Fruit fly (Drosophila melanogaster) whole organism, embryonic: ENCODE results near the gene kirre.

Source experiments
- Ada2b ChIP-seq: fragments of 200-800 bp; sonication (Bioruptor generic); IDR thresholded peaks from 2 replicates; pipeline ENCODE4 v1.3.6; 2022; ENCODE audit warnings: missing biosample characterization, missing genetic modification characterization
- Asciz ChIP-seq: fragments of 200-800 bp; sonication (Bioruptor generic); optimal IDR thresholded peaks from 2 replicates; lab custom pipeline; 2017; ENCODE audit warnings: missing biosample characterization, mild to moderate bottlenecking, missing genetic modification characterization, missing genetic modification reagents
- B-H2 ChIP-seq: fragments of 200-800 bp; sonication (Bioruptor generic); optimal IDR thresholded peaks from 2 replicates; lab custom pipeline; 2018; ENCODE audit warnings: missing biosample characterization, mild to moderate bottlenecking, missing genetic modification characterization
- CG1529 ChIP-seq: fragments of 200-800 bp; sonication (Bioruptor generic); optimal IDR thresholded peaks from 3 replicates; lab custom pipeline; 2018; ENCODE audit warnings: missing biosample characterization, missing genetic modification characterization
- CG17186 ChIP-seq: fragments of 200-800 bp; sonication (Bioruptor generic); optimal IDR thresholded peaks from 3 replicates; lab custom pipeline; 2017; ENCODE audit warnings: missing biosample characterization, missing genetic modification reagents, missing genetic modification characterization
- CG2120 ChIP-seq: fragments of 200-800 bp; sonication (Bioruptor generic); optimal IDR thresholded peaks from 3 replicates; lab custom pipeline; 2016; ENCODE audit warnings: missing biosample characterization, missing genetic modification characterization
- CG2199 ChIP-seq: fragments of 200-800 bp; sonication (Bioruptor generic); IDR thresholded peaks from 3 replicates; pipeline ENCODE4 v1.3.6; 2022; ENCODE audit warnings: missing biosample characterization, missing genetic modification characterization
- CG3281 ChIP-seq: fragments of 200-800 bp; sonication (Bioruptor generic); optimal IDR thresholded peaks from 3 replicates; lab custom pipeline; 2017; ENCODE audit warnings: missing biosample characterization, mild to moderate bottlenecking, missing genetic modification characterization
- CG34224 ChIP-seq: fragments of 200-800 bp; sonication (Bioruptor generic); IDR thresholded peaks from 3 replicates; pipeline ENCODE4 v1.3.6; 2022; ENCODE audit warnings: missing biosample characterization, missing genetic modification characterization; ENCODE audit not compliant: partially characterized antibody
- CG8388 ChIP-seq: fragments of 200-800 bp; sonication (Bioruptor generic); optimal IDR thresholded peaks from 2 replicates; lab custom pipeline; 2019; ENCODE audit warnings: missing biosample characterization, mild to moderate bottlenecking, missing genetic modification characterization, moderate library complexity
- CG8944 ChIP-seq: fragments of 200-800 bp; sonication (Bioruptor generic); optimal IDR thresholded peaks from 3 replicates; lab custom pipeline; 2016; ENCODE audit warnings: missing biosample characterization, missing genetic modification characterization
- Chrac-16 ChIP-seq: fragments of 200-800 bp; sonication (Bioruptor generic); optimal IDR thresholded peaks from 3 replicates; lab custom pipeline; 2016; ENCODE audit warnings: missing biosample characterization, missing genetic modification characterization
- HHEX ChIP-seq: fragments of 200-800 bp; sonication (Bioruptor generic); optimal IDR thresholded peaks from 3 replicates; lab custom pipeline; 2017; ENCODE audit warnings: missing biosample characterization, mild to moderate bottlenecking, missing genetic modification characterization, missing genetic modification reagents
- Jarid2 ChIP-seq: fragments of 200-800 bp; sonication (Bioruptor generic); optimal IDR thresholded peaks from 3 replicates; lab custom pipeline; 2017; ENCODE audit warnings: mild to moderate bottlenecking, missing biosample characterization, missing genetic modification reagents, missing genetic modification characterization
- NC2α ChIP-seq: fragments of 200-800 bp; sonication (Bioruptor generic); optimal IDR thresholded peaks from 2 replicates; lab custom pipeline; 2016; ENCODE audit warnings: missing biosample characterization, missing genetic modification characterization
- PHDP ChIP-seq: fragments of 200-800 bp; sonication (Bioruptor generic); optimal IDR thresholded peaks from 3 replicates; lab custom pipeline; 2018; ENCODE audit warnings: missing biosample characterization, mild to moderate bottlenecking, missing genetic modification characterization, moderate library complexity
- Pdp1 ChIP-seq, 2 experiments: fragments of 200-800 bp; sonication (Bioruptor generic); optimal IDR thresholded peaks; 3 replicates each; lab custom pipeline; 2016; ENCODE audit warnings: missing biosample characterization in 2 of 2, missing genetic modification characterization in 2 of 2, mild to moderate bottlenecking in 1 of 2, moderate library complexity in 1 of 2
- Sin3A ChIP-seq: fragments of >200 bp; optimal IDR thresholded peaks from 2 replicates; lab custom pipeline; 2018
- Ssrp ChIP-seq: fragments of 200-800 bp; sonication (Bioruptor generic); optimal IDR thresholded peaks from 2 replicates; lab custom pipeline; 2018; ENCODE audit warnings: missing biosample characterization, mild to moderate bottlenecking, missing genetic modification characterization, moderate library complexity
- Trl ChIP-seq, 3 experiments: fragments of >200 bp in 2 of 3; fragments of 200-800 bp in 1 of 3; sonication (Bioruptor generic) in 1 of 3; optimal IDR thresholded peaks; 2 replicates in 1 of 3; 3 replicates in 2 of 3; lab custom pipeline; 2016 to 2017; ENCODE audit warnings: missing biosample characterization in 1 of 3, missing genetic modification characterization in 1 of 3
- az2 ChIP-seq: fragments of 200-800 bp; sonication (Bioruptor generic); optimal IDR thresholded peaks from 3 replicates; lab custom pipeline; 2016; ENCODE audit warnings: missing biosample characterization, missing genetic modification characterization
- bowl ChIP-seq: fragments of 200-800 bp; sonication (Bioruptor generic); IDR thresholded peaks from 2 replicates; pipeline ENCODE4 v1.3.6; 2022; ENCODE audit warnings: missing biosample characterization, missing genetic modification characterization
- cas ChIP-seq: fragments of 200-800 bp; sonication (Bioruptor generic); IDR thresholded peaks from 2 replicates; pipeline ENCODE4 v1.3.6; 2022; ENCODE audit warnings: missing biosample characterization, missing genetic modification characterization
- dati ChIP-seq: fragments of 200-800 bp; sonication (Bioruptor generic); IDR thresholded peaks from 2 replicates; pipeline ENCODE4 v1.3.6; 2022; ENCODE audit warnings: missing biosample characterization, missing genetic modification characterization
- gem ChIP-seq: fragments of 200-800 bp; sonication (Bioruptor generic); optimal IDR thresholded peaks from 2 replicates; lab custom pipeline; 2019; ENCODE audit warnings: missing biosample characterization, mild to moderate bottlenecking, missing genetic modification characterization, moderate library complexity
- her ChIP-seq: fragments of 200-800 bp; sonication (Bioruptor generic); optimal IDR thresholded peaks from 2 replicates; lab custom pipeline; 2016; ENCODE audit warnings: missing biosample characterization, missing genetic modification characterization
- kay ChIP-seq: fragments of 200-800 bp; sonication (Bioruptor generic); optimal IDR thresholded peaks from 2 replicates; lab custom pipeline; 2016; ENCODE audit warnings: missing biosample characterization, missing genetic modification characterization
- nau ChIP-seq: fragments of 200-800 bp; sonication (Bioruptor generic); optimal IDR thresholded peaks from 3 replicates; lab custom pipeline; 2017; ENCODE audit warnings: missing biosample characterization, mild to moderate bottlenecking, missing genetic modification characterization, missing genetic modification reagents
- prd ChIP-seq, 3 experiments: fragments of >200 bp in 2 of 3; fragments of 200-800 bp in 1 of 3; sonication (Bioruptor generic) in 1 of 3; optimal IDR thresholded peaks in 2 of 3; IDR thresholded peaks in 1 of 3; 2 replicates in 2 of 3; 3 replicates in 1 of 3; pipeline versions ENCODE4 v1.3.6 to Lab custom; 2017 to 2022; ENCODE audit warnings: missing biosample characterization in 1 of 3, missing genetic modification characterization in 1 of 3
- scrt ChIP-seq: fragments of 200-800 bp; sonication (Bioruptor generic); optimal IDR thresholded peaks from 2 replicates; lab custom pipeline; 2018; ENCODE audit warnings: missing biosample characterization, mild to moderate bottlenecking, missing genetic modification characterization, moderate library complexity
- ssp ChIP-seq: fragments of 200-800 bp; sonication (Bioruptor generic); IDR thresholded peaks from 2 replicates; pipeline ENCODE4 v1.3.6; 2022; ENCODE audit warnings: missing biosample characterization, missing genetic modification characterization
- stwl ChIP-seq: fragments of 200-800 bp; sonication (Bioruptor generic); optimal IDR thresholded peaks from 3 replicates; lab custom pipeline; 2018; ENCODE audit warnings: missing biosample characterization, mild to moderate bottlenecking, missing genetic modification characterization, moderate library complexity
- tgo ChIP-seq: fragments of 200-800 bp; sonication (Bioruptor generic); IDR thresholded peaks from 3 replicates; pipeline ENCODE4 v1.3.6; 2022; ENCODE audit warnings: missing biosample characterization, missing genetic modification characterization
- toy ChIP-seq: fragments of 200-800 bp; sonication (Bioruptor generic); IDR thresholded peaks from 2 replicates; pipeline ENCODE4 v1.3.6; 2022; ENCODE audit warnings: missing biosample characterization, missing genetic modification characterization
- zen ChIP-seq: fragments of 200-800 bp; sonication (Bioruptor generic); optimal IDR thresholded peaks from 3 replicates; lab custom pipeline; 2018; ENCODE audit warnings: missing biosample characterization, mild to moderate bottlenecking, missing genetic modification characterization, moderate library complexity

Gene kirre

DNA sequence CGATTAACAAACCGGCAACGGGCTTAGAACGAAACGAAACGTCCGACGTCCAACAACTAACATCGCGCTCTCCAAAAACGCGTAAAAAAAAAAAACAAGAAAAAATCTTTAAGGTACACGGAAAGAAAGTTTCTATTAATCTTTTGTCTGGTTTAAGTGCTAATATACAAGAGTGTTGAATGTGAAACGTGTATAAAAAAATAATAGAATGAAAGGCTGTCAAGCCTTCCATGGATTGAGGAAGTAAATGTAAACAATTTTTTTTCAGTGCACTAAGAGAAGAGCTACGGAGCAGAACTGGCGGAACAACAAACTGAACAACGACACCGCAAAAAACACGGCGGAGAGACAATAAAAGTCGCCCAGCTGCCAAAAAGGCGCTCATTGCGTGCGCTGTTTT lies 179.6 kb downstream of the kirre start, which contains the start of gene CG3588 (continued):
- TF ChIP-seq Asciz (GFP tag; lab: Kevin White, UChicago) (peak; percentile 37), toy (0 out of 2 replicates have a peak, but pooled peaks have one; percentile 46), CG2199 (GFP tag; lab: Robert Waterston, UW) (no peak), Sin3A (lab: Kevin White, UChicago) (no peak), her (GFP tag; lab: Kevin White, UChicago) (peak; percentile 85), B-H2 (GFP tag; lab: Kevin White, UChicago) (peak; percentile 24), ssp (GFP tag; lab: Robert Waterston, UW) (0 out of 2 replicates have a peak, but pooled peaks have one; percentile 5), cas (GFP tag; lab: Robert Waterston, UW) (peak; percentile 81), dati (GFP tag; lab: Robert Waterston, UW) (0 out of 2 replicates have a peak, but pooled peaks have one; percentile 37), CG8388 (GFP tag; lab: Kevin White, UChicago) (peak; percentile 35), CG34224 (GFP tag; lab: Robert Waterston, UW) (no peak), CG2120 (GFP tag; lab: Kevin White, UChicago) (peak; percentile 91), Ada2b (GFP tag; lab: Robert Waterston, UW) (peak; percentile 68), NC2α (GFP tag; lab: Kevin White, UChicago) (peak; percentile 21), scrt (peak; percentile 62), prd (optimal IDR thresholded peaks at IDR 0.05; lab: Kevin White, UChicago) (no peak), prd (GFP tag; IDR thresholded peaks at IDR 0.05; lab: Robert Waterston, UW) (peak; percentile 75), nau (peak; percentile 41), PHDP (peak; percentile 78), Chrac-16 (GFP tag; lab: Kevin White, UChicago) (peak; percentile 68), Pdp1 (GFP tag; optimal IDR thresholded peaks at IDR 0.05; lab: Kevin White, UChicago) (peak in 1 of 2 experiments; percentile 65), kay (no peak), Jarid2 (GFP tag; lab: Kevin White, UChicago) (peak; percentile 28), CG17186 (GFP tag; lab: Kevin White, UChicago) (no peak), stwl (tag; lab: Kevin White, UChicago) (no peak), CG3281 (GFP tag; lab: Kevin White, UChicago) (peak; percentile 78), gem (tag; lab: Kevin White, UChicago) (peak; percentile 79)

DNA sequence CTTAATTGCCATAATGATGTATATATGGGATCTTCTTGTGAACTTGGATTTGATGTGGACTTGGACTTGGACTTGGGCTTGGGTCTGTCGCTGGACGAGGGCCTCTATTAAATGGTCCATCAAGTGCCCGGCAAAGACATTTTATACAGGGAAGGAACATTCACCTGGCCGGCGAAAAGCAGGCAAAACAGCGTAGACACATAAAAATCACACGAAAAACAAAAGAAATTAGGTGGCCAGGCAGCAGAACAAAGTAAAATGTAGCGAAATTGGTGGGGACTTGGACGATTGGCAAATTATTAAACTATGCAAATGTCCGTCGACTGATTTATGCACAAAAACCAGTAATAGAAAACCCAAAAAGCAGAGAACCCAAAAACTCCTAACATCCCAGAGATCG lies 187.0 kb downstream of the kirre start, which contains the start of gene CG14424:
Gene CG14424, minus strand, starts transcription at position 101 of the 400 bp plus-strand sequence.
- TF ChIP-seq az2 (GFP tag; lab: Kevin White, UChicago), result no peak
- TF ChIP-seq bowl (GFP tag; lab: Robert Waterston, UW), result no peak
- TF ChIP-seq CG8944 (GFP tag; lab: Kevin White, UChicago), result no peak
- no peak for TF ChIP-seq CG1529 (GFP tag; lab: Kevin White, UChicago)
- no peak for TF ChIP-seq tgo (GFP tag; lab: Robert Waterston, UW)

DNA sequence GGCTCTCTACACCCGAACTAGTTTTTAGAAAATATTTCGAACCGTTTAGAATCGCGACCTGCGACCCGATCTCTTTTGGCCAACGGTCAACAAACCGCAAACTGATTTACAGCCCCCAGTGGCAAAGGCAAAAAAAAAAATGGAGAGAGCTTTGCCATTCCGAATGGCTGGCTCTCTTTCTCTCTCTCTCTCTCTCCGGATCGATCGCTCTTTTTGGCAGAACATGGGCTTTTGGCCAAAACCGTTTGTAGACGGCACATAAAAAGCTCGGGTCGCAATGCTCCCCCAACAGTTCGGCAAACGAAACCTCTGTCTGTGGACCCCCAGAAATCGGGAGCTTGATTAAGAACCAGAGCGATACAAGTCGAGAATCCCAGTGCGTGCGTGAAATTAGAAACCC lies 189.3 kb downstream of the kirre start, which contains the start of gene CG32793:
Gene CG32793, plus strand, starts transcription at position 301 of the 400 bp plus-strand sequence.
- TF ChIP-seq Trl (optimal IDR thresholded peaks at IDR 0.05; lab: Kevin White, UChicago) (peak in 1 of 2 experiments; percentile 35), Trl (GFP tag; optimal IDR thresholded peaks at IDR 0.05; lab: Kevin White, UChicago) (no peak), zen (tag; lab: Kevin White, UChicago) (no peak)
- TF ChIP-seq, all 482 proteins: peak for 1

DNA sequence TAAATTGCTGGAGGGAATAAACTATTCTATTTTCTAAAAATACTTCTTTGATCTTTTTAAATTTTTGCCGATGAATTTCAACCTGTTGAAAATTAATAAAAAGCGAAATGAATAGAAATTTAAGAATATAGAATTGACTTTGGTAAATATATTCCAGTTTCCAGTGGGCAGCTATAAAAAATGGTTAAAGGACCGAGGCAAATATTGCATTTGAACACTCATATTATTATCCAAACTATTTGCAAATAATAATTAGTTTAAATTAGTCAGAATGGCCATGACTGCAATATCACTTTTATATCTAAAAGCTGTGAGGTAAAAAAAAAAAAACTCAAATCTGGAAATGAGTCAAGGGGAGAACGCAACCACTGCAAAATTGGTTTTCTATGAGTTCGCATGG lies 194.6 kb downstream of the kirre start, which contains the start of gene CG3592:
Gene CG3592, plus strand, starts transcription at position 301 of the 400 bp plus-strand sequence.
- TF ChIP-seq HHEX, result no peak
- TF ChIP-seq Ssrp, result no peak
